Worm (Caenorhabditis elegans) whole organism, L4 larva: ENCODE results near the gene gos-28.

ENCODE experiments used
- F10B5.3 ChIP-seq: sonication (generic microtip); optimal IDR thresholded peaks from 2 replicates; lab custom pipeline; 2016; ENCODE audit warnings: mild to moderate bottlenecking, missing genetic modification characterization, missing compliant biosample characterization
- F44E2.7 ChIP-seq: fragments of 200-800 bp; sonication (Bioruptor generic); IDR thresholded peaks from 2 replicates; pipeline ENCODE4 v2.1.2; 2022; ENCODE audit warnings: missing genetic modification characterization, missing compliant biosample characterization
- F49E8.2 ChIP-seq: sonication (generic microtip); optimal IDR thresholded peaks from 2 replicates; lab custom pipeline; 2016; ENCODE audit warnings: missing compliant biosample characterization, mild to moderate bottlenecking, missing genetic modification characterization, borderline replicate concordance
- R02D3.7 ChIP-seq: fragments of 150-350 bp; sonication (generic microtip); optimal IDR thresholded peaks from 3 replicates; lab custom pipeline; 2014; ENCODE audit warnings: missing biosample characterization, missing genetic modification characterization
- T26A8.4 ChIP-seq: fragments of 200-800 bp; sonication (Bioruptor generic); IDR thresholded peaks from 2 replicates; pipeline ENCODE4 v1.3.6; 2022; ENCODE audit warnings: missing genetic modification characterization, missing compliant biosample characterization
- Y105C5A.15 ChIP-seq: fragments of 200-800 bp; sonication (Bioruptor generic); IDR thresholded peaks from 2 replicates; pipeline ENCODE4 v1.3.6; 2022; ENCODE audit warnings: missing genetic modification characterization, missing compliant biosample characterization
- Y75B8A.6 ChIP-seq: fragments of 200-800 bp; sonication (Bioruptor generic); IDR thresholded peaks from 2 replicates; pipeline ENCODE4 v1.3.6; 2022; ENCODE audit warnings: missing genetic modification reagents, missing genetic modification characterization, missing compliant biosample characterization
- ZK546.5 ChIP-seq, 2 experiments: sonication (generic microtip); optimal IDR thresholded peaks; 2 replicates each; lab custom pipeline; 2017; ENCODE audit warnings: missing biosample characterization in 2 of 2, missing genetic modification characterization in 2 of 2
- aha-1 ChIP-seq: fragments of 150-350 bp; peaks from one replicate; lab custom pipeline; 2014; ENCODE audit warnings: missing biosample characterization, missing genetic modification characterization
- aly-2 ChIP-seq: sonication (generic microtip); optimal IDR thresholded peaks from 2 replicates; lab custom pipeline; 2018; ENCODE audit warnings: missing biosample characterization, missing genetic modification characterization
- ama-1 ChIP-seq: fragments of 150-350 bp; optimal IDR thresholded peaks from 2 replicates; lab custom pipeline; 2014; ENCODE audit warnings: inconsistent platforms, mixed read lengths
- attf-4 ChIP-seq: sonication (generic microtip); optimal IDR thresholded peaks from 3 replicates; lab custom pipeline; 2017; ENCODE audit warnings: missing biosample characterization, missing genetic modification characterization
- ceh-44 ChIP-seq: fragments of 200-800 bp; sonication (Bioruptor generic); IDR thresholded peaks from 2 replicates; pipeline ENCODE4 v1.3.6; 2022; ENCODE audit warnings: missing genetic modification reagents, missing genetic modification characterization, missing compliant biosample characterization
- ces-1 ChIP-seq: fragments of 150-350 bp; sonication (generic microtip); optimal IDR thresholded peaks from 4 replicates; lab custom pipeline; 2014; ENCODE audit warnings: missing biosample characterization, missing genetic modification reagents, missing genetic modification characterization
- cey-2 ChIP-seq: sonication (generic microtip); optimal IDR thresholded peaks from 3 replicates; lab custom pipeline; 2017; ENCODE audit warnings: missing genetic modification characterization, mild to moderate bottlenecking, missing compliant biosample characterization, antibody characterized with exemption, borderline replicate concordance; ENCODE audit not compliant: insufficient read depth
- daf-12 ChIP-seq: fragments of 150-350 bp; optimal IDR thresholded peaks from 2 replicates; lab custom pipeline; 2014; ENCODE audit warnings: missing biosample characterization, missing genetic modification reagents, missing genetic modification characterization
- dmd-6 ChIP-seq: fragments of 200-800 bp; sonication (Bioruptor generic); IDR thresholded peaks from 2 replicates; pipeline ENCODE4 v1.3.6; 2022; ENCODE audit warnings: missing genetic modification reagents, missing genetic modification characterization, missing compliant biosample characterization
- dmd-8 ChIP-seq: fragments of 200-800 bp; sonication (Bioruptor generic); IDR thresholded peaks from 2 replicates; pipeline ENCODE4 v1.3.6; 2022; ENCODE audit warnings: missing genetic modification characterization, missing compliant biosample characterization
- dpl-1 ChIP-seq: fragments of 150-350 bp; optimal IDR thresholded peaks from 2 replicates; lab custom pipeline; 2014; ENCODE audit warnings: missing biosample characterization, missing genetic modification reagents, missing genetic modification characterization
- egl-43 ChIP-seq: fragments of 200-800 bp; sonication (Bioruptor generic); IDR thresholded peaks from 2 replicates; pipeline ENCODE4 v1.3.6; 2022; ENCODE audit warnings: missing genetic modification reagents, missing genetic modification characterization, missing compliant biosample characterization
- gei-8 ChIP-seq: fragments of 200-800 bp; sonication (Bioruptor generic); optimal IDR thresholded peaks from 2 replicates; lab custom pipeline; 2018; ENCODE audit warnings: mild to moderate bottlenecking, missing genetic modification characterization, missing compliant biosample characterization
- lin-38 ChIP-seq: fragments of 200-800 bp; sonication (Bioruptor generic); IDR thresholded peaks from 2 replicates; pipeline ENCODE4 v1.3.6; 2022; ENCODE audit warnings: missing genetic modification reagents, missing genetic modification characterization, missing compliant biosample characterization
- lir-3 ChIP-seq: sonication (generic microtip); optimal IDR thresholded peaks from 2 replicates; lab custom pipeline; 2016; ENCODE audit warnings: mild to moderate bottlenecking, missing genetic modification characterization, missing compliant biosample characterization
- lsy-2 ChIP-seq, 2 experiments: fragments of 150-350 bp in 1 of 2; sonication (generic microtip) in 1 of 2; optimal IDR thresholded peaks; 2 replicates each; lab custom pipeline; 2014 to 2017; ENCODE audit warnings: missing biosample characterization in 2 of 2, missing genetic modification characterization in 2 of 2
- madf-5 ChIP-seq, 2 experiments: fragments of 200-800 bp; sonication (Bioruptor generic); IDR thresholded peaks; 2 replicates each; pipeline ENCODE4 v1.3.6; 2022; ENCODE audit warnings: missing compliant biosample characterization in 2 of 2, missing genetic modification characterization in 2 of 2
- mdl-1 ChIP-seq, 2 experiments: fragments of 150-350 bp in 1 of 2; sonication (generic microtip) in 1 of 2; optimal IDR thresholded peaks; 2 replicates each; lab custom pipeline; 2014 to 2017; ENCODE audit warnings: missing biosample characterization in 2 of 2, missing genetic modification characterization in 2 of 2
- mdt-29 ChIP-seq: fragments of 200-800 bp; sonication (Bioruptor generic); IDR thresholded peaks from 2 replicates; pipeline ENCODE4 v1.3.6; 2022; ENCODE audit warnings: missing genetic modification reagents, missing genetic modification characterization, missing compliant biosample characterization
- mep-1 ChIP-seq: fragments of 150-350 bp; sonication (generic microtip); optimal IDR thresholded peaks from 3 replicates; lab custom pipeline; 2014; ENCODE audit warnings: missing biosample characterization, missing genetic modification characterization
- nhr-10 ChIP-seq: fragments of 150-350 bp; optimal IDR thresholded peaks from 2 replicates; lab custom pipeline; 2014; ENCODE audit warnings: missing biosample characterization, missing genetic modification characterization
- nhr-102 ChIP-seq: sonication (generic microtip); optimal IDR thresholded peaks from 2 replicates; lab custom pipeline; 2016; ENCODE audit warnings: mild to moderate bottlenecking, missing genetic modification characterization, moderate library complexity, missing compliant biosample characterization
- nhr-11 ChIP-seq: fragments of 150-350 bp; optimal IDR thresholded peaks from 2 replicates; lab custom pipeline; 2014; ENCODE audit warnings: missing biosample characterization, missing genetic modification characterization
- nhr-111 ChIP-seq: fragments of 200-800 bp; sonication (Bioruptor generic); optimal IDR thresholded peaks from 2 replicates; lab custom pipeline; 2018; ENCODE audit warnings: mild to moderate bottlenecking, missing genetic modification characterization, missing compliant biosample characterization
- nhr-237 ChIP-seq: sonication (generic microtip); optimal IDR thresholded peaks from 2 replicates; lab custom pipeline; 2017; ENCODE audit warnings: missing biosample characterization, missing genetic modification characterization
- nhr-28 ChIP-seq: fragments of 150-350 bp; optimal IDR thresholded peaks from 2 replicates; lab custom pipeline; 2014; ENCODE audit warnings: missing biosample characterization, missing genetic modification characterization
- nhr-41 ChIP-seq: fragments of 200-800 bp; sonication (Bioruptor generic); IDR thresholded peaks from 2 replicates; pipeline ENCODE4 v1.3.6; 2022; ENCODE audit warnings: missing genetic modification reagents, missing genetic modification characterization, missing compliant biosample characterization
- nhr-42 ChIP-seq: fragments of 200-800 bp; sonication (Bioruptor generic); IDR thresholded peaks from 2 replicates; pipeline ENCODE4 v1.3.6; 2022; ENCODE audit warnings: missing genetic modification characterization, missing compliant biosample characterization
- nhr-48 ChIP-seq: sonication (generic microtip); optimal IDR thresholded peaks from 2 replicates; lab custom pipeline; 2016; ENCODE audit warnings: mild to moderate bottlenecking, missing genetic modification characterization, missing compliant biosample characterization
- nhr-6 ChIP-seq: fragments of 150-350 bp; optimal IDR thresholded peaks from 2 replicates; lab custom pipeline; 2014; ENCODE audit warnings: missing biosample characterization, missing genetic modification characterization
- nhr-76 ChIP-seq: fragments of 150-350 bp; optimal IDR thresholded peaks from 2 replicates; lab custom pipeline; 2014; ENCODE audit warnings: missing biosample characterization, missing genetic modification characterization
- rbr-2 ChIP-seq: sonication (generic microtip); optimal IDR thresholded peaks from 2 replicates; lab custom pipeline; 2016; ENCODE audit warnings: missing genotype, missing genetic modification characterization, missing compliant biosample characterization
- saeg-2 ChIP-seq: fragments of 200-800 bp; sonication (Bioruptor generic); IDR thresholded peaks from 2 replicates; pipeline ENCODE4 v1.3.6; 2022; ENCODE audit warnings: missing genetic modification reagents, missing genetic modification characterization, missing compliant biosample characterization
- set-16 ChIP-seq: fragments of 200-800 bp; sonication (Bioruptor generic); IDR thresholded peaks from 2 replicates; pipeline ENCODE4 v1.3.6; 2022; ENCODE audit warnings: missing genetic modification reagents, missing genetic modification characterization, missing compliant biosample characterization
- snpc-4 ChIP-seq: fragments of 150-350 bp; optimal IDR thresholded peaks from 2 replicates; lab custom pipeline; 2014; ENCODE audit warnings: missing biosample characterization, missing genetic modification characterization
- spr-1 ChIP-seq: sonication (generic microtip); optimal IDR thresholded peaks from 2 replicates; lab custom pipeline; 2016; ENCODE audit warnings: mild to moderate bottlenecking, missing genetic modification characterization, missing compliant biosample characterization
- spr-3 ChIP-seq: fragments of 200-800 bp; sonication (Bioruptor generic); optimal IDR thresholded peaks from 2 replicates; lab custom pipeline; 2018; ENCODE audit warnings: mild to moderate bottlenecking, missing genetic modification characterization, missing compliant biosample characterization
- unc-130 ChIP-seq: sonication (generic microtip); optimal IDR thresholded peaks from 2 replicates; lab custom pipeline; 2016; ENCODE audit warnings: missing genetic modification reagents, missing genetic modification characterization, missing compliant biosample characterization
- unc-39 ChIP-seq: sonication (generic microtip); optimal IDR thresholded peaks from 2 replicates; lab custom pipeline; 2017; ENCODE audit warnings: missing biosample characterization, missing genetic modification characterization
- unc-62 ChIP-seq, 3 experiments: fragments of 150-350 bp in 1 of 3; sonication (generic microtip); optimal IDR thresholded peaks in 2 of 3; peaks in 1 of 3; 1 replicate in 1 of 3; 2 replicates in 2 of 3; lab custom pipeline; 2014 to 2017; ENCODE audit warnings: missing biosample characterization in 3 of 3, missing genetic modification characterization in 3 of 3, missing genetic modification reagents in 3 of 3, missing genotype in 1 of 3
- vab-7 ChIP-seq: fragments of 200-800 bp; sonication (Bioruptor generic); IDR thresholded peaks from 2 replicates; pipeline ENCODE4 v1.3.6; 2022; ENCODE audit warnings: missing genetic modification reagents, missing genetic modification characterization, missing compliant biosample characterization
- zfp-2 ChIP-seq: sonication (generic microtip); optimal IDR thresholded peaks from 2 replicates; lab custom pipeline; 2016; ENCODE audit warnings: mild to moderate bottlenecking, missing genetic modification characterization, missing compliant biosample characterization
- zfp-3 ChIP-seq: fragments of 200-800 bp; sonication (Bioruptor generic); conservative IDR thresholded peaks from 2 replicates; pipeline ENCODE4 v1.3.6; 2022; ENCODE audit warnings: missing genetic modification reagents, missing genetic modification characterization, missing compliant biosample characterization
- ztf-11 ChIP-seq: fragments of 150-350 bp; optimal IDR thresholded peaks from 2 replicates; lab custom pipeline; 2014; ENCODE audit warnings: missing biosample characterization, missing genetic modification characterization
- ztf-7 ChIP-seq: fragments of 150-350 bp; optimal IDR thresholded peaks from 2 replicates; lab custom pipeline; 2014; ENCODE audit warnings: missing biosample characterization, missing genetic modification characterization

gos-28 gene

DNA sequence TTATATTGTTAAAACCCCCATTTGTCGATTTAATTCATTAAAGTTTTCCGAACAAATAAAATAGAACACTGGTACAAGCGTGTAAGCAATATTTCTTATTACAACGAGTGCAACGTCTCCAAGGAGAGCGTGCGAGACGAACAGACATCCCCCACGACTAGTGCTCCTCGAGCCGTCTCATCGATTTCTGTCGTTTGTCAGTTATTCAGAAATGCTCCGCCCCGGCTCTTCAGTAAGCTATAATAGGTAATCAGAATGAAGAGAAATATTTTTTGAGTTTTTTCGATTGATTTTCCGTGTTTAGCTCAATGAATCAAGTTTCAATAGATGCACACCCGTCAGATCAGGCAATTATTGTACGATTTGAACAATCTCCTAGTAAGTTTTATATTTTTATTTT lies 10.3 kb downstream of the gos-28 start, which contains the start of gene kap-1:
Gene kap-1, plus strand, starts transcription at position 143 of the 400 bp plus-strand sequence.
- TF ChIP-seq dpl-1 (GFP tag; lab: Kevin White, UChicago) (no peak), nhr-11 (no peak), unc-62 (GFP tag; optimal IDR thresholded peaks at IDR 0.05 in 1 of 2; lab: Kevin White, UChicago) (no peak), unc-62 (tag; optimal IDR thresholded peaks at IDR 0.05; lab: Kevin White, UChicago) (no peak), R02D3.7 (tag; lab: Kevin White, UChicago) (no peak), nhr-10 (tag; lab: Kevin White, UChicago) (no peak), nhr-48 (tag; lab: Kevin White, UChicago) (peak; percentile 22), aly-2 (tag; lab: Kevin White, UChicago) (no peak), spr-1 (no peak), T26A8.4 (GFP tag; lab: Robert Waterston, UW) (0 out of 2 replicates have a peak, but pooled peaks have one; percentile 26), Y105C5A.15 (GFP tag; lab: Robert Waterston, UW) (no peak), nhr-76 (tag; lab: Kevin White, UChicago) (no peak), dmd-6 (no peak), lin-38 (0 out of 2 replicates have a peak, but pooled peaks have one; percentile 21), gei-8 (peak; percentile 13), nhr-28 (tag; lab: Kevin White, UChicago) (no peak), ama-1 (peak; percentile 75), vab-7 (GFP tag; lab: Robert Waterston, UW) (no peak), F49E8.2 (no peak), madf-5 (GFP tag; IDR thresholded peaks at IDR 0.05; lab: Robert Waterston, UW) (no peak), unc-130 (GFP tag; lab: Kevin White, UChicago) (no peak), mdt-29 (no peak), nhr-41 (no peak), ces-1 (GFP tag; lab: Kevin White, UChicago) (no peak), ztf-11 (tag; lab: Kevin White, UChicago) (no peak), daf-12 (no peak), cey-2 (tag; lab: Kevin White, UChicago) (no peak), rbr-2 (no peak), mep-1 (tag; lab: Kevin White, UChicago) (peak; percentile 32), attf-4 (no peak), zfp-3 (GFP tag; lab: Robert Waterston, UW) (no peak; the same call in 1 of the 2 replicates), dmd-8 (GFP tag; lab: Robert Waterston, UW) (no peak), F10B5.3 (tag; lab: Kevin White, UChicago) (no peak), ceh-44 (no peak), F44E2.7 (0 out of 2 replicates have a peak, but pooled peaks have one; percentile 50), nhr-237 (no peak), spr-3 (GFP tag; lab: Kevin White, UChicago) (peak; percentile 29), lsy-2 (tag; optimal IDR thresholded peaks at IDR 0.05; lab: Kevin White, UChicago) (peak in 1 of 2 experiments; percentile 33), nhr-42 (GFP tag; lab: Robert Waterston, UW) (no peak), set-16 (GFP tag; lab: Robert Waterston, UW) (no peak), nhr-111 (GFP tag; lab: Kevin White, UChicago) (no peak), egl-43 (GFP tag; lab: Robert Waterston, UW) (peak; percentile 64), unc-39 (no peak), ztf-7 (tag; lab: Kevin White, UChicago) (no peak), Y75B8A.6 (GFP tag; lab: Robert Waterston, UW) (peak; percentile 3; the same call in 1 of the 2 replicates), ZK546.5 (tag; optimal IDR thresholded peaks at IDR 0.05; lab: Kevin White, UChicago) (no peak), nhr-102 (peak; percentile 29), snpc-4 (no peak), saeg-2 (GFP tag; lab: Robert Waterston, UW) (no peak), lir-3 (tag; lab: Kevin White, UChicago) (no peak), zfp-2 (tag; lab: Kevin White, UChicago) (no peak), nhr-6 (no peak), mdl-1 (tag; optimal IDR thresholded peaks at IDR 0.05; lab: Kevin White, UChicago) (no peak), aha-1 (tag; lab: Kevin White, UChicago) (no peak)
